Fruit fly (Drosophila melanogaster): Measurements from ENCODE around the gene tow.

- TF ChIP-seq br (GFP tag; optimal IDR thresholded peaks at IDR 0.05): no peak
- no peak for TF ChIP-seq usp (GFP tag; optimal IDR thresholded peaks at IDR 0.05)
- TF ChIP-seq psq (GFP tag; optimal IDR thresholded peaks at IDR 0.05): no peak
- TF ChIP-seq Hnf4 (GFP tag; optimal IDR thresholded peaks at IDR 0.05): no peak
- TF ChIP-seq foxo (GFP tag; optimal IDR thresholded peaks at IDR 0.05): no peak
- TF ChIP-seq Abd-B (GFP tag; optimal IDR thresholded peaks at IDR 0.05): no peak
- no peak for TF ChIP-seq dmrt93B (GFP tag; optimal IDR thresholded peaks at IDR 0.05)
- no peak for TF ChIP-seq sv (GFP tag; optimal IDR thresholded peaks at IDR 0.05)
- no peak for TF ChIP-seq jim (GFP tag; optimal IDR thresholded peaks at IDR 0.05)
- no peak for TF ChIP-seq Dif (GFP tag; optimal IDR thresholded peaks at IDR 0.05; ENCODE audit: partially characterized antibody)
- no peak for TF ChIP-seq h (GFP tag; optimal IDR thresholded peaks at IDR 0.05)
- TF ChIP-seq dl (GFP tag; optimal IDR thresholded peaks at IDR 0.05; ENCODE audit: insufficient read depth in 1 of 2, partially characterized antibody in 2 of 2): no peak
- TF ChIP-seq HLH106 (tag; optimal IDR thresholded peaks at IDR 0.05): no peak
- no peak for TF ChIP-seq OdsH (GFP tag; optimal IDR thresholded peaks at IDR 0.05)
These were observed 27.9 kb upstream of the tow start, which contains the start of gene Prat2 for dm6 chr3L:6914776-6915175.
